Fruit fly (Drosophila melanogaster): ENCODE results near the gene CG14434.

DNA sequence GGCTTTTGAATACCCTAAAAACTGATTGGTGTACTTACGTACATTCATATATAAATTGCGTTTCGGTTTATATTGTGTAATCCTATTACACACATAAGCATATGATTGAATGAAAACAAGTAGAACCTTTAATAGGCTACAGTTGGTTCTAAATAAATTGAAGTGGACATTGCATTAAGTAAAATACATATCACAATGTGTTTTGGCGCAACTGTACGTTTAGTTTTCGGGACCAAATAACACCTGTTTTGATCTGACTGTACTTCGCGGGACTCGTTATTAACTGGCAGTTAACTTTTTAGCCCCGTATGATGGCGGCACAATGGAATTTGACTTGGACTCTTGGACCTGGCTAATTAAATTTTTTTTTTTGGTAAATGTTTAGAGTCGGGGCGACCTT, 230 bp downstream of the CG14434 start:
- no peak for TF ChIP-seq kay (GFP tag; ENCODE audit: borderline replicate concordance)
- no peak for TF ChIP-seq Hr96 (GFP tag; optimal IDR thresholded peaks at IDR 0.05)
- no peak for TF ChIP-seq ovo (GFP tag; optimal IDR thresholded peaks at IDR 0.05)
- no peak for TF ChIP-seq CG7045 (GFP tag; optimal IDR thresholded peaks at IDR 0.05)
- no peak for TF ChIP-seq CG14711 (tag; optimal IDR thresholded peaks at IDR 0.05)
- no peak for TF ChIP-seq bab1 (GFP tag; optimal IDR thresholded peaks at IDR 0.05)
- no peak for TF ChIP-seq Clk (GFP tag; optimal IDR thresholded peaks at IDR 0.05)
- no peak for TF ChIP-seq cic (GFP tag; optimal IDR thresholded peaks at IDR 0.05)
- no peak for TF ChIP-seq CG7101 (tag; optimal IDR thresholded peaks at IDR 0.05)
- TF ChIP-seq CG11617 (GFP tag; optimal IDR thresholded peaks at IDR 0.05): no peak
- peak; percentile 2 for TF ChIP-seq CG5204 (GFP tag; optimal IDR thresholded peaks at IDR 0.05)
- TF ChIP-seq tj (GFP tag; optimal IDR thresholded peaks at IDR 0.05): no peak

Data from whole organism, adult.